Worm (Caenorhabditis elegans): ENCODE measurements around the gene Y27F2A.11.
"Not testable (repeated sequence)": the region's sequence is repeated elsewhere in the genome, so short reads cannot be mapped to it uniquely, and the experiment has no call there.

Gene Y27F2A.11

ce11 chrII:3154383-3154782, 34.8 kb upstream of the Y27F2A.11 start, which contains the start of gene sri-32:
Gene sri-32, minus strand, starts transcription at chrII:3154483.
- TF ChIP-seq nhr-12 (tag; optimal IDR thresholded peaks at IDR 0.05): no peak
- TF ChIP-seq nhr-237 (tag; optimal IDR thresholded peaks at IDR 0.05): no peak
- no peak for TF ChIP-seq nhr-28 (tag; optimal IDR thresholded peaks at IDR 0.05)
- TF ChIP-seq nhr-76 (tag; optimal IDR thresholded peaks at IDR 0.05): no peak

- TF ChIP-seq lsy-2 (tag; optimal IDR thresholded peaks at IDR 0.05) (no peak), lin-32 (GFP tag; optimal IDR thresholded peaks at IDR 0.05) (no peak), nhr-76 (tag; optimal IDR thresholded peaks at IDR 0.05) (no peak), elt-3 (tag; optimal IDR thresholded peaks at IDR 0.05) (no peak), unc-62 (GFP tag; optimal IDR thresholded peaks at IDR 0.05) (no peak), zip-8 (tag; optimal IDR thresholded peaks at IDR 0.05) (no peak), ceh-39 (tag; optimal IDR thresholded peaks at IDR 0.05) (no peak), bed-3 (GFP tag; optimal IDR thresholded peaks at IDR 0.05) (no peak), unc-39 (tag; optimal IDR thresholded peaks at IDR 0.05) (no peak), lin-13 (tag; optimal IDR thresholded peaks at IDR 0.05) (no peak), unc-120 (tag; optimal IDR thresholded peaks at IDR 0.05; ENCODE audit: poor library complexity, severe bottlenecking) (no peak), flh-1 (GFP tag; optimal IDR thresholded peaks at IDR 0.05) (no peak), hlh-1 (tag; optimal IDR thresholded peaks at IDR 0.05) (no peak), elt-1 (tag; optimal IDR thresholded peaks at IDR 0.05; ENCODE audit: borderline replicate concordance, insufficient read depth) (no peak), M03D4.4 (tag; optimal IDR thresholded peaks at IDR 0.05) (no peak), nhr-28 (tag; optimal IDR thresholded peaks at IDR 0.05) (no peak), nhr-237 (tag; optimal IDR thresholded peaks at IDR 0.05) (no peak)
Measured at ce11 chrII:3156749-3157148, 32.4 kb upstream of the Y27F2A.11 start, which contains the start of gene sri-33. Gene sri-33, minus strand, starts transcription at chrII:3156849.

- TF ChIP-seq lsy-2 (tag; optimal IDR thresholded peaks at IDR 0.05) (no peak), flh-1 (GFP tag; optimal IDR thresholded peaks at IDR 0.05) (no peak), drap-1 (GFP tag; optimal IDR thresholded peaks at IDR 0.05) (no peak), sptf-1 (tag; optimal IDR thresholded peaks at IDR 0.05) (no peak), pha-4 (tag; optimal IDR thresholded peaks at IDR 0.05) (no peak), unc-39 (tag; optimal IDR thresholded peaks at IDR 0.05) (no peak), nhr-2 (tag; optimal IDR thresholded peaks at IDR 0.05) (no peak), nhr-28 (tag; optimal IDR thresholded peaks at IDR 0.05) (no peak), ztf-11 (tag; optimal IDR thresholded peaks at IDR 0.05) (no peak), elt-1 (tag; optimal IDR thresholded peaks at IDR 0.05; ENCODE audit: borderline replicate concordance, insufficient read depth) (no peak)
Measured at ce11 chrII:3158985-3159384, 30.2 kb upstream of the Y27F2A.11 start, which contains the start of gene sri-34. Gene sri-34, minus strand, starts transcription at chrII:3159085.

- no peak for TF ChIP-seq unc-39 (tag; optimal IDR thresholded peaks at IDR 0.05)
- no peak for TF ChIP-seq snpc-4 (tag; optimal IDR thresholded peaks at IDR 0.05)
- no peak for TF ChIP-seq elt-1 (tag; optimal IDR thresholded peaks at IDR 0.05; ENCODE audit: borderline replicate concordance, insufficient read depth)
- no peak for TF ChIP-seq nhr-28 (tag; optimal IDR thresholded peaks at IDR 0.05)
- TF ChIP-seq lin-32 (GFP tag; optimal IDR thresholded peaks at IDR 0.05): no peak
- TF ChIP-seq nhr-237 (tag; optimal IDR thresholded peaks at IDR 0.05): no peak
- TF ChIP-seq pha-4 (tag; optimal IDR thresholded peaks at IDR 0.05): no peak
- no peak for TF ChIP-seq ceh-83 (GFP tag; optimal IDR thresholded peaks at IDR 0.05)
- TF ChIP-seq nhr-12 (tag; optimal IDR thresholded peaks at IDR 0.05): no peak
- TF ChIP-seq ztf-11 (tag; optimal IDR thresholded peaks at IDR 0.05): no peak
- TF ChIP-seq unc-62 (GFP tag; optimal IDR thresholded peaks at IDR 0.05): no peak
- no peak for TF ChIP-seq M03D4.4 (tag; optimal IDR thresholded peaks at IDR 0.05)
Measured at ce11 chrII:3170089-3170488, 19.0 kb upstream of the Y27F2A.11 start, which contains the start of gene fbxc-55. Gene fbxc-55, minus strand, starts transcription at chrII:3170189.

- TF ChIP-seq ztf-11 (tag; optimal IDR thresholded peaks at IDR 0.05): no peak
- TF ChIP-seq unc-120 (tag; optimal IDR thresholded peaks at IDR 0.05; ENCODE audit: poor library complexity, severe bottlenecking): no peak
- no peak for TF ChIP-seq mep-1 (tag; optimal IDR thresholded peaks at IDR 0.05)
- TF ChIP-seq cnd-1 (tag; optimal IDR thresholded peaks at IDR 0.05): no peak
- TF ChIP-seq nhr-237 (tag; optimal IDR thresholded peaks at IDR 0.05): no peak
- TF ChIP-seq ceh-39 (tag; optimal IDR thresholded peaks at IDR 0.05): no peak
- no peak for TF ChIP-seq M03D4.4 (tag; optimal IDR thresholded peaks at IDR 0.05)
- no peak for TF ChIP-seq flh-1 (GFP tag; optimal IDR thresholded peaks at IDR 0.05)
- no peak for TF ChIP-seq sptf-1 (tag; optimal IDR thresholded peaks at IDR 0.05)
- no peak for TF ChIP-seq ceh-83 (GFP tag; optimal IDR thresholded peaks at IDR 0.05)
- no peak for TF ChIP-seq nhr-2 (tag; optimal IDR thresholded peaks at IDR 0.05)
- no peak for TF ChIP-seq hlh-1 (tag; optimal IDR thresholded peaks at IDR 0.05)
Measured at ce11 chrII:3172176-3172575, 17.0 kb upstream of the Y27F2A.11 start, which contains the start of gene Y27F2A.10. Gene Y27F2A.10, minus strand, starts transcription at chrII:3172276.

ce11 chrII:3177663-3178062, 11.5 kb upstream of the Y27F2A.11 start, which contains the start of gene sri-40:
Gene sri-40, plus strand, starts transcription at chrII:3177963.
- not testable (repeated sequence) for TF ChIP-seq ces-1 (GFP tag; optimal IDR thresholded peaks at IDR 0.05); lsy-2 (tag; optimal IDR thresholded peaks at IDR 0.05); nhr-237 (tag; optimal IDR thresholded peaks at IDR 0.05)

Measured in whole organism, mixed stage, embryonic.